Worm (Caenorhabditis elegans): Measurements from ENCODE around the gene faah-5.

faah-5 gene

ce11 chrIII:11847014-11847413 lies 44.2 kb downstream of the faah-5 start:
- TF ChIP-seq dao-5 (tag; optimal IDR thresholded peaks at IDR 0.05) (no peak), W03F9.2 (tag; optimal IDR thresholded peaks at IDR 0.05) (no peak), him-1 (tag; optimal IDR thresholded peaks at IDR 0.05) (no peak)

- no peak for TF ChIP-seq dao-5 (tag; optimal IDR thresholded peaks at IDR 0.05)
- TF ChIP-seq W03F9.2 (tag; optimal IDR thresholded peaks at IDR 0.05), result no peak
- no peak for TF ChIP-seq him-1 (tag; optimal IDR thresholded peaks at IDR 0.05)
Observed at ce11 chrIII:11846365-11846764, 44.9 kb downstream of the faah-5 start, which contains the start of gene ntl-3. Gene ntl-3, minus strand, starts transcription at chrIII:11846465.

ce11 chrIII:11843007-11843406 lies 48.2 kb downstream of the faah-5 start:
- TF ChIP-seq him-1 (tag; optimal IDR thresholded peaks at IDR 0.05) (no peak), W03F9.2 (tag; optimal IDR thresholded peaks at IDR 0.05) (no peak), dao-5 (tag; optimal IDR thresholded peaks at IDR 0.05) (no peak)

ce11 chrIII:11841728-11842127 lies 49.5 kb downstream of the faah-5 start:
- TF ChIP-seq dao-5 (tag; optimal IDR thresholded peaks at IDR 0.05) (no peak), W03F9.2 (tag; optimal IDR thresholded peaks at IDR 0.05) (no peak), him-1 (tag; optimal IDR thresholded peaks at IDR 0.05) (no peak)

ce11 chrIII:11836734-11837133 lies 54.5 kb downstream of the faah-5 start:
- no peak for TF ChIP-seq W03F9.2 (tag; optimal IDR thresholded peaks at IDR 0.05)

Data from whole organism, L4/young adult.